Worm (Caenorhabditis elegans) whole organism, L4/young adult: ENCODE measurements around the gene hda-5.

ENCODE experiments used
- dao-5 ChIP-seq: sonication (generic microtip); optimal IDR thresholded peaks from 2 replicates; lab custom pipeline; 2016; ENCODE audit warnings: missing genotype, missing genetic modification characterization, moderate library complexity, missing compliant biosample characterization
- him-1 ChIP-seq: sonication (generic microtip); optimal IDR thresholded peaks from 2 replicates; lab custom pipeline; 2016; ENCODE audit warnings: missing genotype, missing genetic modification reagents, missing genetic modification characterization, missing compliant biosample characterization

- TF ChIP-seq dao-5 (tag; lab: Kevin White, UChicago) (no peak), him-1 (peak; percentile 13)
These were observed 42.1 kb upstream of the hda-5 start for ce11 chrII:11756684-11757107.
